Worm (Caenorhabditis elegans) whole organism, L2 larva: ENCODE measurements around the gene dhhc-9.

Experiments
- C34F6.9 ChIP-seq: fragments of 150-350 bp; optimal IDR thresholded peaks from 2 replicates; lab custom pipeline; 2014; ENCODE audit warnings: missing biosample characterization, missing genetic modification characterization
- F13H6.1 ChIP-seq: sonication (generic microtip); optimal IDR thresholded peaks from 2 replicates; lab custom pipeline; 2016; ENCODE audit warnings: missing genetic modification characterization, missing compliant biosample characterization
- ZK546.5 ChIP-seq: sonication (generic microtip); optimal IDR thresholded peaks from 2 replicates; lab custom pipeline; 2017; ENCODE audit warnings: missing biosample characterization, missing genetic modification characterization
- alr-1 ChIP-seq: fragments of 150-350 bp; optimal IDR thresholded peaks from 2 replicates; lab custom pipeline; 2014; ENCODE audit warnings: missing biosample characterization, missing genetic modification characterization
- ceh-82 ChIP-seq: fragments of 150-350 bp; optimal IDR thresholded peaks from 2 replicates; lab custom pipeline; 2014; ENCODE audit warnings: missing biosample characterization, missing genetic modification characterization
- crh-2 ChIP-seq: sonication (generic microtip); optimal IDR thresholded peaks from 2 replicates; lab custom pipeline; 2017; ENCODE audit warnings: missing biosample characterization, missing genetic modification characterization
- elt-1 ChIP-seq: fragments of 150-350 bp; optimal IDR thresholded peaks from 2 replicates; lab custom pipeline; 2014; ENCODE audit warnings: missing biosample characterization, missing genetic modification characterization
- fos-1 ChIP-seq: fragments of 150-350 bp; optimal IDR thresholded peaks from 2 replicates; lab custom pipeline; 2014; ENCODE audit warnings: missing biosample characterization, missing genetic modification characterization
- lin-11 ChIP-seq: fragments of 150-350 bp; sonication (generic microtip); optimal IDR thresholded peaks from 2 replicates; lab custom pipeline; 2014; ENCODE audit warnings: missing biosample characterization, missing genetic modification characterization, inconsistent platforms, mixed read lengths
- lin-39 ChIP-seq: fragments of 150-350 bp; optimal IDR thresholded peaks from 2 replicates; lab custom pipeline; 2014; ENCODE audit warnings: missing biosample characterization, missing genetic modification reagents, missing genetic modification characterization
- mab-5 ChIP-seq: fragments of 150-350 bp; optimal IDR thresholded peaks from 2 replicates; lab custom pipeline; 2014; ENCODE audit warnings: missing biosample characterization, missing genetic modification characterization
- mdl-1 ChIP-seq, 2 experiments: fragments of 150-350 bp in 1 of 2; sonication (generic microtip) in 1 of 2; optimal IDR thresholded peaks; 2 replicates each; lab custom pipeline; 2017; ENCODE audit warnings: missing biosample characterization in 2 of 2, missing genetic modification characterization in 2 of 2
- nhr-11 ChIP-seq: fragments of 150-350 bp; optimal IDR thresholded peaks from 2 replicates; lab custom pipeline; 2014; ENCODE audit warnings: missing biosample characterization, missing genetic modification characterization
- nhr-12 ChIP-seq: fragments of 150-350 bp; optimal IDR thresholded peaks from 2 replicates; lab custom pipeline; 2014; ENCODE audit warnings: missing biosample characterization, missing genetic modification characterization
- nhr-129 ChIP-seq: fragments of 150-350 bp; optimal IDR thresholded peaks from 2 replicates; lab custom pipeline; 2014; ENCODE audit warnings: missing biosample characterization, missing genetic modification characterization
- nhr-21 ChIP-seq: fragments of 150-350 bp; optimal IDR thresholded peaks from 2 replicates; lab custom pipeline; 2014; ENCODE audit warnings: missing biosample characterization, missing genetic modification characterization
- nhr-23 ChIP-seq: fragments of 150-350 bp; optimal IDR thresholded peaks from 2 replicates; lab custom pipeline; 2014; ENCODE audit warnings: missing biosample characterization, missing genetic modification reagents, missing genetic modification characterization
- nhr-237 ChIP-seq: fragments of 150-350 bp; optimal IDR thresholded peaks from 2 replicates; lab custom pipeline; 2014; ENCODE audit warnings: missing biosample characterization, missing genetic modification characterization
- nhr-6 ChIP-seq: fragments of 150-350 bp; optimal IDR thresholded peaks from 2 replicates; lab custom pipeline; 2014; ENCODE audit warnings: missing biosample characterization, missing genetic modification characterization
- nhr-77 ChIP-seq: fragments of 150-350 bp; optimal IDR thresholded peaks from 2 replicates; lab custom pipeline; 2014; ENCODE audit warnings: missing biosample characterization, missing genetic modification characterization
- peb-1 ChIP-seq: fragments of 150-350 bp; optimal IDR thresholded peaks from 2 replicates; lab custom pipeline; 2014; ENCODE audit warnings: missing biosample characterization, missing genetic modification characterization
- sem-4 ChIP-seq: fragments of 150-350 bp; optimal IDR thresholded peaks from 2 replicates; lab custom pipeline; 2014; ENCODE audit warnings: missing biosample characterization, missing genetic modification reagents, missing genetic modification characterization
- skn-1 ChIP-seq: sonication (generic microtip); optimal IDR thresholded peaks from 2 replicates; lab custom pipeline; 2017; ENCODE audit warnings: missing biosample characterization, missing genetic modification characterization
- sma-9 ChIP-seq, 2 experiments: fragments of 150-350 bp in 1 of 2; sonication (generic microtip) in 1 of 2; optimal IDR thresholded peaks; 2 replicates each; lab custom pipeline; 2014 to 2016; ENCODE audit warnings: missing genetic modification characterization in 2 of 2, mild to moderate bottlenecking in 1 of 2, missing biosample characterization in 1 of 2, missing compliant biosample characterization in 1 of 2, missing genetic modification reagents in 1 of 2, moderate library complexity in 1 of 2
- unc-39 ChIP-seq: fragments of 150-350 bp; optimal IDR thresholded peaks from 2 replicates; lab custom pipeline; 2014; ENCODE audit warnings: missing biosample characterization, missing genetic modification characterization
- ztf-1 ChIP-seq: fragments of 200-800 bp; sonication (Bioruptor generic); conservative IDR thresholded peaks from 2 replicates; pipeline ENCODE4 v1.3.6; 2022; ENCODE audit warnings: missing genetic modification characterization, missing compliant biosample characterization
- ztf-11 ChIP-seq: sonication (generic microtip); optimal IDR thresholded peaks from 2 replicates; lab custom pipeline; 2017; ENCODE audit warnings: missing biosample characterization, missing genetic modification characterization

The dhhc-9 gene

DNA sequence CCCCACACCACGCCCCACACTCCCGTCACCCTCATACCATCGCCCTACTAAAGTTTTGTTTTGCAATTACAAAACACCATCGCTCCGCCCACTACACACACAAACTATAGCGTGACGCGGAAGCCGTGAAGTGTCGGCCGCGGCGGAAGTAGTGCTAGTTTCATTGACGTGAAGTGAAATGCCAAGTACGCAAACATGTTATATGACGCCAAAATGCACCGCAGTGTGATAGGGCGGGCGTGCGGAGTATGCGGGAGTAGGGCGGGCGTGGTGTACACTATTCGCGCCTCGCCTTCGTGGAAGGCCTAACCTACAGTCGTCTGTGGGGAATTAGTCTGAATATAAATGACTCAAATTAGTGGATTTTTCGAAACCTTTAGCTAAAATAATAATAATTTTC, 39.0 kb downstream of the dhhc-9 start:
- TF ChIP-seq crh-2 (tag; lab: Kevin White, UChicago): no peak
- no peak for TF ChIP-seq ZK546.5 (tag; lab: Kevin White, UChicago)
- TF ChIP-seq fos-1: no peak
- TF ChIP-seq nhr-11: no peak
- no peak for TF ChIP-seq unc-39 (tag; lab: Kevin White, UChicago)
- no peak for TF ChIP-seq ceh-82 (tag; lab: Kevin White, UChicago)
- no peak for TF ChIP-seq nhr-12 (tag; lab: Kevin White, UChicago)

- TF ChIP-seq nhr-237 (tag; lab: Kevin White, UChicago) (no peak), peb-1 (tag; lab: Kevin White, UChicago) (no peak), lin-39 (tag; lab: Kevin White, UChicago) (no peak), unc-39 (tag; lab: Kevin White, UChicago) (no peak), mab-5 (tag; lab: Kevin White, UChicago) (no peak), nhr-11 (no peak), elt-1 (tag; lab: Kevin White, UChicago) (no peak), alr-1 (no peak), nhr-77 (tag; lab: Kevin White, UChicago) (no peak), sem-4 (tag; lab: Kevin White, UChicago) (no peak)
Measured at ce11 chrX:2359797-2360196, 42.0 kb downstream of the dhhc-9 start, which contains the start of gene lgc-40. TSS of gene lgc-40 (plus strand) at chrX:2360097.

- TF ChIP-seq C34F6.9 (no peak), nhr-21 (tag; lab: Kevin White, UChicago) (no peak), nhr-129 (tag; lab: Kevin White, UChicago) (no peak), skn-1 (tag; lab: Kevin White, UChicago) (no peak), nhr-11 (no peak), lin-39 (tag; lab: Kevin White, UChicago) (no peak), mdl-1 (tag; optimal IDR thresholded peaks at IDR 0.05; lab: Kevin White, UChicago) (no peak), sma-9 (GFP tag; optimal IDR thresholded peaks at IDR 0.05; lab: Kevin White, UChicago) (no peak), sma-9 (tag; optimal IDR thresholded peaks at IDR 0.05; lab: Kevin White, UChicago) (no peak), nhr-6 (tag; lab: Kevin White, UChicago) (no peak), nhr-237 (tag; lab: Kevin White, UChicago) (no peak), elt-1 (tag; lab: Kevin White, UChicago) (no peak), mab-5 (tag; lab: Kevin White, UChicago) (no peak), ztf-1 (no peak), ztf-11 (tag; lab: Kevin White, UChicago) (no peak), nhr-23 (no peak), lin-11 (tag; lab: Kevin White, UChicago) (no peak), F13H6.1 (tag; lab: Kevin White, UChicago) (no peak)
Measured at ce11 chrX:2352929-2353328, 48.9 kb downstream of the dhhc-9 start.
